Worm (Caenorhabditis elegans): ENCODE results near the gene T13G4.7.

ce11 chrX:1181271-1181958 lies 24.5 kb downstream of the T13G4.7 start:
- no peak for TF ChIP-seq F39B2.1 (GFP tag; IDR thresholded peaks at IDR 0.05)
- TF ChIP-seq attf-5 (GFP tag; optimal IDR thresholded peaks at IDR 0.05): no peak
- TF ChIP-seq Y79H2A.3 (GFP tag; conservative IDR thresholded peaks at IDR 0.05): no peak
- no peak for TF ChIP-seq gei-17 (GFP tag; optimal IDR thresholded peaks at IDR 0.05)
- TF ChIP-seq pbrm-1 (GFP tag; IDR thresholded peaks at IDR 0.05): no peak
- TF ChIP-seq him-1 (tag; optimal IDR thresholded peaks at IDR 0.05): no peak
- no peak for TF ChIP-seq F33H1.4 (GFP tag; IDR thresholded peaks at IDR 0.05)
- no peak for TF ChIP-seq unc-130 (GFP tag; optimal IDR thresholded peaks at IDR 0.05)
- TF ChIP-seq F10E7.11 (tag; optimal IDR thresholded peaks at IDR 0.05): no peak
- TF ChIP-seq dox-1 (GFP tag; IDR thresholded peaks at IDR 0.05): no peak
- TF ChIP-seq ceh-58 (GFP tag; IDR thresholded peaks at IDR 0.05): no peak
- no peak for TF ChIP-seq mxl-1 (tag; optimal IDR thresholded peaks at IDR 0.05)
- no peak for TF ChIP-seq F57C9.4 (tag; optimal IDR thresholded peaks at IDR 0.05)
- TF ChIP-seq ama-1 (optimal IDR thresholded peaks at IDR 0.05): no peak
- no peak for TF ChIP-seq ama-1 (GFP tag; optimal IDR thresholded peaks at IDR 0.05)

Data from whole organism, young adult.